Fruit fly (Drosophila melanogaster) whole organism, embryonic: ENCODE measurements around the gene wwk.

Experiments
- BEAF-32 ChIP-seq: fragments of 200-800 bp; sonication (Bioruptor generic); optimal IDR thresholded peaks from 3 replicates; lab custom pipeline; 2017; ENCODE audit warnings: missing biosample characterization, missing genetic modification characterization, mild to moderate bottlenecking, moderate library complexity, missing genetic modification reagents
- CG10209 ChIP-seq: fragments of 200-800 bp; sonication (Bioruptor generic); optimal IDR thresholded peaks from 3 replicates; lab custom pipeline; 2017; ENCODE audit warnings: missing biosample characterization, mild to moderate bottlenecking, missing genetic modification characterization, missing genetic modification reagents
- CG10431 ChIP-seq: fragments of 200-800 bp; sonication (Bioruptor generic); optimal IDR thresholded peaks from 3 replicates; lab custom pipeline; 2018; ENCODE audit warnings: missing biosample characterization, mild to moderate bottlenecking, missing genetic modification characterization
- CG10543 ChIP-seq: fragments of 200-800 bp; sonication (Bioruptor generic); optimal IDR thresholded peaks from 3 replicates; lab custom pipeline; 2017; ENCODE audit warnings: missing biosample characterization, mild to moderate bottlenecking, missing genetic modification characterization, moderate library complexity
- CG10979 ChIP-seq: fragments of 200-800 bp; sonication (Bioruptor generic); optimal IDR thresholded peaks from 2 replicates; lab custom pipeline; 2018; ENCODE audit warnings: missing biosample characterization, mild to moderate bottlenecking, missing genetic modification characterization, moderate library complexity
- CG13296 ChIP-seq: fragments of 200-800 bp; sonication (Bioruptor generic); optimal IDR thresholded peaks from 3 replicates; lab custom pipeline; 2018; ENCODE audit warnings: missing biosample characterization, mild to moderate bottlenecking, missing genetic modification characterization
- CG13624 ChIP-seq: fragments of 200-800 bp; sonication (Bioruptor generic); optimal IDR thresholded peaks from 2 replicates; lab custom pipeline; 2016; ENCODE audit warnings: missing biosample characterization, missing genetic modification characterization
- CG15514 ChIP-seq: fragments of 200-800 bp; sonication (Bioruptor generic); optimal IDR thresholded peaks from 3 replicates; lab custom pipeline; 2017; ENCODE audit warnings: missing biosample characterization, missing genetic modification characterization, mild to moderate bottlenecking, moderate library complexity, missing genetic modification reagents
- CG15601 ChIP-seq: fragments of 200-800 bp; sonication (Bioruptor generic); optimal IDR thresholded peaks from 3 replicates; lab custom pipeline; 2019; ENCODE audit warnings: missing biosample characterization, mild to moderate bottlenecking, missing genetic modification characterization, moderate library complexity
- CG1647 ChIP-seq: fragments of 200-800 bp; sonication (Bioruptor generic); optimal IDR thresholded peaks from 3 replicates; lab custom pipeline; 2016; ENCODE audit warnings: missing biosample characterization, missing genetic modification characterization
- CG17359 ChIP-seq: fragments of 200-800 bp; sonication (Bioruptor generic); optimal IDR thresholded peaks from 3 replicates; lab custom pipeline; 2018; ENCODE audit warnings: missing biosample characterization, mild to moderate bottlenecking, missing genetic modification characterization, moderate library complexity
- CG17385 ChIP-seq: fragments of 200-800 bp; sonication (Bioruptor generic); optimal IDR thresholded peaks from 3 replicates; lab custom pipeline; 2018; ENCODE audit warnings: missing biosample characterization, mild to moderate bottlenecking, missing genetic modification characterization
- CG18476 ChIP-seq: fragments of 200-800 bp; sonication (Bioruptor generic); optimal IDR thresholded peaks from 2 replicates; lab custom pipeline; 2016; ENCODE audit warnings: missing biosample characterization, mild to moderate bottlenecking, missing genetic modification characterization
- CG18599 ChIP-seq: fragments of 200-800 bp; sonication (Bioruptor generic); optimal IDR thresholded peaks from 3 replicates; lab custom pipeline; 2017; ENCODE audit warnings: missing biosample characterization, missing genetic modification characterization, mild to moderate bottlenecking, moderate library complexity, missing genetic modification reagents
- CG18764 ChIP-seq: fragments of 200-800 bp; sonication (Bioruptor generic); optimal IDR thresholded peaks from 3 replicates; lab custom pipeline; 2016; ENCODE audit warnings: missing biosample characterization, missing genetic modification characterization
- CG2678 ChIP-seq: fragments of 200-800 bp; sonication (Bioruptor generic); optimal IDR thresholded peaks from 3 replicates; lab custom pipeline; 2019; ENCODE audit warnings: missing biosample characterization, mild to moderate bottlenecking, missing genetic modification characterization, moderate library complexity
- CG31388 ChIP-seq: fragments of 200-800 bp; sonication (Bioruptor generic); optimal IDR thresholded peaks from 2 replicates; lab custom pipeline; 2016; ENCODE audit warnings: missing biosample characterization, missing genetic modification characterization
- CG8359 ChIP-seq: fragments of 200-800 bp; sonication (Bioruptor generic); optimal IDR thresholded peaks from 2 replicates; lab custom pipeline; 2017; ENCODE audit warnings: missing biosample characterization, mild to moderate bottlenecking, missing genetic modification characterization, borderline replicate concordance
- CG9609 ChIP-seq: fragments of 200-800 bp; sonication (Bioruptor generic); optimal IDR thresholded peaks from 3 replicates; lab custom pipeline; 2016; ENCODE audit warnings: missing biosample characterization, missing genetic modification characterization
- D ChIP-seq, 2 experiments: fragments of 200-800 bp in 1 of 2; fragments of >200 bp in 1 of 2; sonication (Bioruptor generic) in 1 of 2; optimal IDR thresholded peaks; 2 replicates in 1 of 2; 3 replicates in 1 of 2; lab custom pipeline; 2017; ENCODE audit warnings: mild to moderate bottlenecking in 1 of 2, missing biosample characterization in 1 of 2, missing genetic modification characterization in 1 of 2, missing genetic modification reagents in 1 of 2
- D19A ChIP-seq: fragments of 200-800 bp; optimal IDR thresholded peaks from 3 replicates; lab custom pipeline; 2019; ENCODE audit warnings: missing biosample characterization, mild to moderate bottlenecking, missing genetic modification characterization, moderate library complexity
- Dll ChIP-seq: fragments of 200-800 bp; sonication (Bioruptor generic); IDR thresholded peaks from 4 replicates; pipeline ENCODE4 v1.3.6; 2022; ENCODE audit warnings: missing biosample characterization, missing genetic modification characterization; ENCODE audit not compliant: partially characterized antibody
- E2f2 ChIP-seq: fragments of 200-800 bp; sonication (Bioruptor generic); IDR thresholded peaks from 2 replicates; pipeline ENCODE4 v1.3.6; 2022; ENCODE audit warnings: missing biosample characterization, missing genetic modification characterization
- H2.0 ChIP-seq: fragments of 200-800 bp; sonication (Bioruptor generic); IDR thresholded peaks from 2 replicates; pipeline ENCODE4 v1.3.6; 2022; ENCODE audit warnings: missing biosample characterization, missing genetic modification characterization
- Hsf ChIP-seq: fragments of 200-800 bp; sonication (Bioruptor generic); optimal IDR thresholded peaks from 3 replicates; lab custom pipeline; 2016; ENCODE audit warnings: missing biosample characterization, missing genetic modification characterization
- MESR4 ChIP-seq: fragments of 200-800 bp; sonication (Bioruptor generic); optimal IDR thresholded peaks from 2 replicates; lab custom pipeline; 2018; ENCODE audit warnings: missing biosample characterization, mild to moderate bottlenecking, missing genetic modification characterization, moderate library complexity
- NC2β ChIP-seq: fragments of 200-800 bp; sonication (Bioruptor generic); optimal IDR thresholded peaks from 2 replicates; lab custom pipeline; 2016; ENCODE audit warnings: missing biosample characterization, missing genetic modification characterization
- Neu2 ChIP-seq: fragments of 200-800 bp; sonication (Bioruptor generic); optimal IDR thresholded peaks from 3 replicates; lab custom pipeline; 2016; ENCODE audit warnings: missing biosample characterization, missing genetic modification characterization, borderline replicate concordance
- Opbp ChIP-seq: fragments of 200-800 bp; sonication (Bioruptor generic); IDR thresholded peaks from 3 replicates; pipeline ENCODE4 v1.3.6; 2022; ENCODE audit warnings: missing biosample characterization, missing genetic modification characterization; ENCODE audit not compliant: partially characterized antibody
- PHDP ChIP-seq: fragments of 200-800 bp; sonication (Bioruptor generic); optimal IDR thresholded peaks from 3 replicates; lab custom pipeline; 2018; ENCODE audit warnings: missing biosample characterization, mild to moderate bottlenecking, missing genetic modification characterization, moderate library complexity
- Tbp ChIP-seq: fragments of >200 bp; optimal IDR thresholded peaks from 2 replicates; lab custom pipeline; 2018; ENCODE audit warnings: missing biosample characterization, missing genetic modification characterization
- Xbp1 ChIP-seq: fragments of 200-800 bp; sonication (Bioruptor generic); optimal IDR thresholded peaks from 3 replicates; lab custom pipeline; 2016; ENCODE audit warnings: missing biosample characterization, mild to moderate bottlenecking, missing genetic modification characterization
- ab ChIP-seq: fragments of 200-800 bp; sonication (Bioruptor generic); optimal IDR thresholded peaks from 2 replicates; lab custom pipeline; 2016; ENCODE audit warnings: missing biosample characterization, missing genetic modification characterization
- abd-A ChIP-seq: fragments of 200-800 bp; sonication (Bioruptor generic); optimal IDR thresholded peaks from 3 replicates; lab custom pipeline; 2019; ENCODE audit warnings: missing biosample characterization, mild to moderate bottlenecking, missing genetic modification characterization, moderate library complexity
- ato ChIP-seq: fragments of 200-800 bp; sonication (Bioruptor generic); IDR thresholded peaks from 2 replicates; pipeline ENCODE4 v1.3.6; 2022; ENCODE audit warnings: missing biosample characterization, missing genetic modification characterization; ENCODE audit not compliant: partially characterized antibody
- corto ChIP-seq: fragments of 200-800 bp; sonication (Bioruptor generic); optimal IDR thresholded peaks from 2 replicates; lab custom pipeline; 2016; ENCODE audit warnings: missing biosample characterization, mild to moderate bottlenecking, missing genetic modification characterization, moderate library complexity
- crc ChIP-seq: fragments of 200-800 bp; sonication (Bioruptor generic); optimal IDR thresholded peaks from 2 replicates; lab custom pipeline; 2016; ENCODE audit warnings: missing biosample characterization, missing genetic modification characterization
- cwo ChIP-seq: fragments of 200-800 bp; sonication (Bioruptor generic); optimal IDR thresholded peaks from 3 replicates; lab custom pipeline; 2017; ENCODE audit warnings: missing biosample characterization, missing genetic modification characterization, mild to moderate bottlenecking, moderate library complexity, missing genetic modification reagents
- eyg ChIP-seq: fragments of 200-800 bp; sonication (Bioruptor generic); optimal IDR thresholded peaks from 3 replicates; lab custom pipeline; 2016; ENCODE audit warnings: missing biosample characterization, missing genetic modification characterization
- inv ChIP-seq: fragments of 200-800 bp; sonication (Bioruptor generic); IDR thresholded peaks from 2 replicates; pipeline ENCODE4 v1.3.6; 2022; ENCODE audit warnings: missing biosample characterization, missing genetic modification characterization; ENCODE audit not compliant: partially characterized antibody
- jigr1 ChIP-seq: fragments of 200-800 bp; sonication (Bioruptor generic); IDR thresholded peaks from 3 replicates; pipeline ENCODE4 v1.3.6; 2022; ENCODE audit warnings: missing biosample characterization, missing genetic modification characterization
- mam ChIP-seq: fragments of 200-800 bp; sonication (Bioruptor generic); optimal IDR thresholded peaks from 3 replicates; lab custom pipeline; 2016; ENCODE audit warnings: missing biosample characterization, missing genetic modification characterization
- mirr ChIP-seq: fragments of 200-800 bp; sonication (Bioruptor generic); optimal IDR thresholded peaks from 3 replicates; lab custom pipeline; 2018; ENCODE audit warnings: missing biosample characterization, mild to moderate bottlenecking, missing genetic modification characterization
- oc ChIP-seq: fragments of 200-800 bp; sonication (Bioruptor generic); optimal IDR thresholded peaks from 2 replicates; lab custom pipeline; 2018; ENCODE audit warnings: missing biosample characterization, mild to moderate bottlenecking, missing genetic modification characterization, moderate library complexity
- pzg ChIP-seq: fragments of 200-800 bp; sonication (Bioruptor generic); optimal IDR thresholded peaks from 3 replicates; lab custom pipeline; 2018; ENCODE audit warnings: missing biosample characterization, mild to moderate bottlenecking, missing genetic modification characterization, moderate library complexity
- sens ChIP-seq: fragments of 200-800 bp; sonication (Bioruptor generic); peaks from one replicate; lab custom pipeline; 2016; ENCODE audit warnings: missing biosample characterization, missing genetic modification characterization
- sima ChIP-seq: fragments of 200-800 bp; sonication (Bioruptor generic); optimal IDR thresholded peaks from 2 replicates; lab custom pipeline; 2016; ENCODE audit warnings: missing biosample characterization, missing genetic modification characterization
- sug ChIP-seq: fragments of 200-800 bp; optimal IDR thresholded peaks from 2 replicates; lab custom pipeline; 2019; ENCODE audit warnings: missing biosample characterization, mild to moderate bottlenecking, missing genetic modification characterization, moderate library complexity
- zen2 ChIP-seq: fragments of 200-800 bp; sonication (Bioruptor generic); IDR thresholded peaks from 3 replicates; pipeline ENCODE4 v1.3.6; 2022; ENCODE audit warnings: missing biosample characterization, missing genetic modification characterization; ENCODE audit not compliant: partially characterized antibody

wwk gene

dm6 chr2L:15039309-15039772, 35.2 kb upstream of the wwk start (continued):
- TF ChIP-seq mirr (GFP tag; lab: Kevin White, UChicago) (no peak), CG8359 (no peak), CG2678 (tag; lab: Kevin White, UChicago) (no peak), Hsf (no peak), eyg (GFP tag; lab: Kevin White, UChicago) (no peak), CG10979 (tag; lab: Kevin White, UChicago) (no peak), zen2 (GFP tag; lab: Robert Waterston, UW) (peak; percentile 88), abd-A (tag; lab: Kevin White, UChicago) (no peak), sug (no peak), Xbp1 (GFP tag; lab: Kevin White, UChicago) (peak; percentile 41), CG18476 (GFP tag; lab: Kevin White, UChicago) (no peak), Tbp (GFP tag; lab: Kevin White, UChicago) (no peak), CG13296 (no peak), ab (GFP tag; lab: Kevin White, UChicago) (no peak), CG31388 (GFP tag; lab: Kevin White, UChicago) (no peak), CG10543 (GFP tag; lab: Kevin White, UChicago) (peak; percentile 9), E2f2 (peak; percentile 45), corto (GFP tag; lab: Kevin White, UChicago) (no peak), Opbp (peak; percentile 93), CG10209 (no peak), CG15514 (GFP tag; lab: Kevin White, UChicago) (peak; percentile 58), Neu2 (GFP tag; lab: Kevin White, UChicago) (no peak), CG13624 (GFP tag; lab: Kevin White, UChicago) (no peak), oc (tag; lab: Kevin White, UChicago) (no peak), CG15601 (tag; lab: Kevin White, UChicago) (peak; percentile 32), CG10431 (GFP tag; lab: Kevin White, UChicago) (no peak), mam (peak; percentile 46), CG17359 (no peak), crc (GFP tag; lab: Kevin White, UChicago) (no peak), CG18599 (GFP tag; lab: Kevin White, UChicago) (no peak), CG18764 (GFP tag; lab: Kevin White, UChicago) (no peak), CG17385 (GFP tag; lab: Kevin White, UChicago) (peak; percentile 81), BEAF-32 (GFP tag; lab: Kevin White, UChicago) (peak; percentile 87), CG9609 (GFP tag; lab: Kevin White, UChicago) (peak; percentile 34), inv (GFP tag; lab: Robert Waterston, UW) (peak; percentile 84), CG1647 (GFP tag; lab: Kevin White, UChicago) (peak; percentile 48), cwo (no peak), Dll (peak; percentile 83), NC2β (GFP tag; lab: Kevin White, UChicago) (peak; percentile 13), H2.0 (GFP tag; lab: Robert Waterston, UW) (no peak; the same call in 1 of the 2 replicates), D19A (tag; lab: Kevin White, UChicago) (no peak), sens (GFP tag; lab: Kevin White, UChicago) (peak; percentile 82), MESR4 (GFP tag; lab: Kevin White, UChicago) (peak; percentile 69), ato (GFP tag; lab: Robert Waterston, UW) (peak; percentile 87), jigr1 (GFP tag; lab: Robert Waterston, UW) (no peak), D (optimal IDR thresholded peaks at IDR 0.05; lab: Kevin White, UChicago) (no peak), D (GFP tag; optimal IDR thresholded peaks at IDR 0.05; lab: Kevin White, UChicago) (no peak), PHDP (tag; lab: Kevin White, UChicago) (no peak), pzg (GFP tag; lab: Kevin White, UChicago) (peak; percentile 74), sima (GFP tag; lab: Kevin White, UChicago) (no peak)
